Worm (Caenorhabditis elegans) whole organism, L4 larva: Measurements from ENCODE around the gene Y116A8C.30.
A peak's percentile ranks its signal among the peaks of the same experiment; 100 is the strongest.

Source experiments
- R02D3.7 ChIP-seq: fragments of 150-350 bp; sonication (generic microtip); optimal IDR thresholded peaks from 3 replicates; lab custom pipeline; 2014; ENCODE audit warnings: missing biosample characterization, missing genetic modification characterization
- Y105C5A.15 ChIP-seq: fragments of 200-800 bp; sonication (Bioruptor generic); IDR thresholded peaks from 2 replicates; pipeline ENCODE4 v1.3.6; 2022; ENCODE audit warnings: missing genetic modification characterization, missing compliant biosample characterization
- Y48G9A.11 ChIP-seq: fragments of 200-800 bp; sonication (Bioruptor generic); IDR thresholded peaks from 2 replicates; pipeline ENCODE4 v1.3.6; 2022; ENCODE audit warnings: missing genetic modification reagents, missing genetic modification characterization, missing compliant biosample characterization
- Y5F2A.4 ChIP-seq: fragments of 200-800 bp; sonication (Bioruptor generic); optimal IDR thresholded peaks from 2 replicates; lab custom pipeline; 2018; ENCODE audit warnings: mild to moderate bottlenecking, missing genetic modification characterization, missing compliant biosample characterization
- ZK337.2 ChIP-seq: fragments of 200-800 bp; sonication (Bioruptor generic); IDR thresholded peaks from 2 replicates; pipeline ENCODE4 v1.3.6; 2022; ENCODE audit warnings: missing genetic modification reagents, missing genetic modification characterization, missing compliant biosample characterization
- ama-1 ChIP-seq: fragments of 150-350 bp; optimal IDR thresholded peaks from 2 replicates; lab custom pipeline; 2014; ENCODE audit warnings: inconsistent platforms, mixed read lengths
- arid-1 ChIP-seq: fragments of 200-800 bp; sonication (Bioruptor generic); conservative IDR thresholded peaks from 2 replicates; pipeline ENCODE4 v1.3.6; 2022; ENCODE audit warnings: missing genetic modification reagents, missing genetic modification characterization, missing compliant biosample characterization
- ceh-20 ChIP-seq: fragments of 200-800 bp; sonication (Bioruptor generic); IDR thresholded peaks from 2 replicates; pipeline ENCODE4 v1.3.6; 2022; ENCODE audit warnings: missing genetic modification reagents, missing genetic modification characterization, missing compliant biosample characterization
- ceh-82 ChIP-seq: sonication (generic microtip); optimal IDR thresholded peaks from 2 replicates; lab custom pipeline; 2017; ENCODE audit warnings: missing biosample characterization, missing genetic modification characterization
- ctbp-1 ChIP-seq: fragments of 200-800 bp; sonication (Bioruptor generic); IDR thresholded peaks from 2 replicates; pipeline ENCODE4 v1.3.6; 2022; ENCODE audit warnings: missing genetic modification reagents, missing genetic modification characterization, missing compliant biosample characterization
- daf-12 ChIP-seq: fragments of 150-350 bp; optimal IDR thresholded peaks from 2 replicates; lab custom pipeline; 2014; ENCODE audit warnings: missing biosample characterization, missing genetic modification reagents, missing genetic modification characterization
- daf-16 ChIP-seq, 3 experiments: sonication (generic microtip); optimal IDR thresholded peaks; 2 replicates each; lab custom pipeline; 2016 to 2017; ENCODE audit warnings: missing genetic modification characterization in 3 of 3, missing genetic modification reagents in 3 of 3, mild to moderate bottlenecking in 2 of 3, missing compliant biosample characterization in 2 of 3, missing biosample characterization in 1 of 3, moderate library complexity in 1 of 3
- duxl-1 ChIP-seq: sonication (generic microtip); optimal IDR thresholded peaks from 2 replicates; lab custom pipeline; 2016; ENCODE audit warnings: mild to moderate bottlenecking, missing genetic modification characterization, moderate library complexity, missing compliant biosample characterization; ENCODE audit not compliant: poor library complexity
- egl-43 ChIP-seq: fragments of 200-800 bp; sonication (Bioruptor generic); IDR thresholded peaks from 2 replicates; pipeline ENCODE4 v1.3.6; 2022; ENCODE audit warnings: missing genetic modification reagents, missing genetic modification characterization, missing compliant biosample characterization
- fkh-10 ChIP-seq: fragments of 150-350 bp; optimal IDR thresholded peaks from 2 replicates; lab custom pipeline; 2014; ENCODE audit warnings: missing biosample characterization, missing genetic modification reagents, missing genetic modification characterization
- fos-1 ChIP-seq: fragments of 150-350 bp; optimal IDR thresholded peaks from 2 replicates; lab custom pipeline; 2014; ENCODE audit warnings: missing biosample characterization, missing genetic modification characterization
- gei-8 ChIP-seq: fragments of 200-800 bp; sonication (Bioruptor generic); optimal IDR thresholded peaks from 2 replicates; lab custom pipeline; 2018; ENCODE audit warnings: mild to moderate bottlenecking, missing genetic modification characterization, missing compliant biosample characterization
- jun-1 ChIP-seq: fragments of 150-350 bp; optimal IDR thresholded peaks from 2 replicates; lab custom pipeline; 2014; ENCODE audit warnings: missing biosample characterization, missing genetic modification reagents, missing genetic modification characterization
- lim-7 ChIP-seq: fragments of 200-800 bp; sonication (Bioruptor generic); IDR thresholded peaks from 2 replicates; pipeline ENCODE4 v1.3.6; 2022; ENCODE audit warnings: missing genetic modification characterization, missing compliant biosample characterization
- lin-38 ChIP-seq: fragments of 200-800 bp; sonication (Bioruptor generic); IDR thresholded peaks from 2 replicates; pipeline ENCODE4 v1.3.6; 2022; ENCODE audit warnings: missing genetic modification reagents, missing genetic modification characterization, missing compliant biosample characterization
- lin-39 ChIP-seq: fragments of 150-350 bp; optimal IDR thresholded peaks from 2 replicates; lab custom pipeline; 2014; ENCODE audit warnings: missing biosample characterization, missing genetic modification reagents, missing genetic modification characterization
- lir-3 ChIP-seq: sonication (generic microtip); optimal IDR thresholded peaks from 2 replicates; lab custom pipeline; 2016; ENCODE audit warnings: mild to moderate bottlenecking, missing genetic modification characterization, missing compliant biosample characterization
- lsy-2 ChIP-seq, 2 experiments: fragments of 150-350 bp in 1 of 2; sonication (generic microtip) in 1 of 2; optimal IDR thresholded peaks; 2 replicates each; lab custom pipeline; 2014 to 2017; ENCODE audit warnings: missing biosample characterization in 2 of 2, missing genetic modification characterization in 2 of 2
- madf-5 ChIP-seq, 2 experiments: fragments of 200-800 bp; sonication (Bioruptor generic); IDR thresholded peaks; 2 replicates each; pipeline ENCODE4 v1.3.6; 2022; ENCODE audit warnings: missing compliant biosample characterization in 2 of 2, missing genetic modification characterization in 2 of 2
- mes-2 ChIP-seq: sonication (generic microtip); optimal IDR thresholded peaks from 2 replicates; lab custom pipeline; 2016; ENCODE audit warnings: missing genotype, mild to moderate bottlenecking, missing genetic modification characterization, missing compliant biosample characterization; ENCODE audit not compliant: poor library complexity, severe bottlenecking
- mxl-2 ChIP-seq: fragments of 200-800 bp; sonication (Bioruptor generic); conservative IDR thresholded peaks from 2 replicates; pipeline ENCODE4 v1.3.6; 2022; ENCODE audit warnings: missing genetic modification reagents, missing genetic modification characterization, missing compliant biosample characterization
- nhr-10 ChIP-seq: fragments of 150-350 bp; optimal IDR thresholded peaks from 2 replicates; lab custom pipeline; 2014; ENCODE audit warnings: missing biosample characterization, missing genetic modification characterization
- nhr-102 ChIP-seq: sonication (generic microtip); optimal IDR thresholded peaks from 2 replicates; lab custom pipeline; 2016; ENCODE audit warnings: mild to moderate bottlenecking, missing genetic modification characterization, moderate library complexity, missing compliant biosample characterization
- nhr-237 ChIP-seq: sonication (generic microtip); optimal IDR thresholded peaks from 2 replicates; lab custom pipeline; 2017; ENCODE audit warnings: missing biosample characterization, missing genetic modification characterization
- nhr-25 ChIP-seq: sonication (generic microtip); optimal IDR thresholded peaks from 2 replicates; lab custom pipeline; 2017; ENCODE audit warnings: missing genetic modification characterization, mild to moderate bottlenecking, missing compliant biosample characterization, antibody characterized with exemption, moderate library complexity, borderline replicate concordance; ENCODE audit not compliant: insufficient read depth
- nhr-41 ChIP-seq: fragments of 200-800 bp; sonication (Bioruptor generic); IDR thresholded peaks from 2 replicates; pipeline ENCODE4 v1.3.6; 2022; ENCODE audit warnings: missing genetic modification reagents, missing genetic modification characterization, missing compliant biosample characterization
- nhr-42 ChIP-seq: fragments of 200-800 bp; sonication (Bioruptor generic); IDR thresholded peaks from 2 replicates; pipeline ENCODE4 v1.3.6; 2022; ENCODE audit warnings: missing genetic modification characterization, missing compliant biosample characterization
- nhr-48 ChIP-seq: sonication (generic microtip); optimal IDR thresholded peaks from 2 replicates; lab custom pipeline; 2016; ENCODE audit warnings: mild to moderate bottlenecking, missing genetic modification characterization, missing compliant biosample characterization
- pha-4 ChIP-seq, 2 experiments: fragments of 150-350 bp in 1 of 2; fragments of 200-800 bp in 1 of 2; sonication (Bioruptor generic) in 1 of 2; IDR thresholded peaks in 1 of 2; optimal IDR thresholded peaks in 1 of 2; 2 replicates each; pipeline versions ENCODE4 v1.3.6 to Lab custom; 2014 to 2022; ENCODE audit warnings: missing genetic modification characterization in 2 of 2, missing genetic modification reagents in 2 of 2, missing biosample characterization in 1 of 2, missing compliant biosample characterization in 1 of 2
- php-3 ChIP-seq: fragments of 200-800 bp; sonication (Bioruptor generic); IDR thresholded peaks from 2 replicates; pipeline ENCODE4 v1.3.6; 2022; ENCODE audit warnings: missing genetic modification reagents, missing genetic modification characterization, missing compliant biosample characterization
- pqm-1 ChIP-seq: sonication (generic microtip); optimal IDR thresholded peaks from 2 replicates; lab custom pipeline; 2017; ENCODE audit warnings: missing biosample characterization, missing genetic modification characterization
- rbr-2 ChIP-seq: sonication (generic microtip); optimal IDR thresholded peaks from 2 replicates; lab custom pipeline; 2016; ENCODE audit warnings: missing genotype, missing genetic modification characterization, missing compliant biosample characterization
- saeg-2 ChIP-seq: fragments of 200-800 bp; sonication (Bioruptor generic); IDR thresholded peaks from 2 replicates; pipeline ENCODE4 v1.3.6; 2022; ENCODE audit warnings: missing genetic modification reagents, missing genetic modification characterization, missing compliant biosample characterization
- set-16 ChIP-seq: fragments of 200-800 bp; sonication (Bioruptor generic); IDR thresholded peaks from 2 replicates; pipeline ENCODE4 v1.3.6; 2022; ENCODE audit warnings: missing genetic modification reagents, missing genetic modification characterization, missing compliant biosample characterization
- snpc-4 ChIP-seq: fragments of 150-350 bp; optimal IDR thresholded peaks from 2 replicates; lab custom pipeline; 2014; ENCODE audit warnings: missing biosample characterization, missing genetic modification characterization
- spr-1 ChIP-seq: sonication (generic microtip); optimal IDR thresholded peaks from 2 replicates; lab custom pipeline; 2016; ENCODE audit warnings: mild to moderate bottlenecking, missing genetic modification characterization, missing compliant biosample characterization
- tra-1 ChIP-seq: fragments of 200-800 bp; sonication (Bioruptor generic); IDR thresholded peaks from 2 replicates; pipeline ENCODE4 v1.3.6; 2022; ENCODE audit warnings: missing genetic modification reagents, missing genetic modification characterization, missing compliant biosample characterization
- unc-39 ChIP-seq: sonication (generic microtip); optimal IDR thresholded peaks from 2 replicates; lab custom pipeline; 2017; ENCODE audit warnings: missing biosample characterization, missing genetic modification characterization
- unc-62 ChIP-seq, 3 experiments: fragments of 150-350 bp in 1 of 3; sonication (generic microtip); optimal IDR thresholded peaks in 2 of 3; peaks in 1 of 3; 1 replicate in 1 of 3; 2 replicates in 2 of 3; lab custom pipeline; 2014 to 2017; ENCODE audit warnings: missing biosample characterization in 3 of 3, missing genetic modification characterization in 3 of 3, missing genetic modification reagents in 3 of 3, missing genotype in 1 of 3
- zag-1 ChIP-seq: fragments of 150-350 bp; optimal IDR thresholded peaks from 2 replicates; lab custom pipeline; 2014; ENCODE audit warnings: missing biosample characterization, missing genetic modification characterization
- zfp-3 ChIP-seq: fragments of 200-800 bp; sonication (Bioruptor generic); conservative IDR thresholded peaks from 2 replicates; pipeline ENCODE4 v1.3.6; 2022; ENCODE audit warnings: missing genetic modification reagents, missing genetic modification characterization, missing compliant biosample characterization
- zip-11 ChIP-seq: fragments of 200-800 bp; sonication (Bioruptor generic); IDR thresholded peaks from 2 replicates; pipeline ENCODE4 v1.3.6; 2022; ENCODE audit warnings: missing genetic modification characterization, missing compliant biosample characterization
- zip-2 ChIP-seq: fragments of 150-350 bp; optimal IDR thresholded peaks from 2 replicates; lab custom pipeline; 2014; ENCODE audit warnings: missing biosample characterization, missing genetic modification characterization
- ztf-11 ChIP-seq: fragments of 150-350 bp; optimal IDR thresholded peaks from 2 replicates; lab custom pipeline; 2014; ENCODE audit warnings: missing biosample characterization, missing genetic modification characterization
- ztf-7 ChIP-seq: fragments of 150-350 bp; optimal IDR thresholded peaks from 2 replicates; lab custom pipeline; 2014; ENCODE audit warnings: missing biosample characterization, missing genetic modification characterization

Y116A8C.30 gene

DNA sequence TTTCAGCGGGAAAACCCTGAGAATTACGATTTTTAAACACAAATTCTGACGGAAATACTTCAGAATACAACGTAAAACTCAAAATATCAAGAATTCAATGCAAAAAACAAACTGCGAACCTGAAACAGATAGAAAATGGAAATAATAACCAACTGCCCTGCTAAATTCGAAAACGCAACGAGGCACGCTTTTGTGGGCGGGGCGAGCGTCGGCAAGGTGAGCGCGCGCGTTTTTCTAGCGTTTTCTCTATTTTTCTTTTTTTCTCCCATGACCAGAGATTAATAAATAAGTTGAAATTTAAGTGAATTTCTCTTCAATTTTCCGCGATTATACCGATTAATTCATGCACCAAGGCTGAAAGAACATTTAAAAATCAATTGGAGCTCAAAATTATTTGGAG lies 15.1 kb upstream of the Y116A8C.30 start, which contains the start of gene uaf-2 (continued):
- TF ChIP-seq unc-62 (GFP tag; optimal IDR thresholded peaks at IDR 0.05 in 1 of 2; lab: Kevin White, UChicago) = peak in 1 of 2 experiments; percentile 1
- TF ChIP-seq unc-62 (tag; optimal IDR thresholded peaks at IDR 0.05; lab: Kevin White, UChicago) = no peak
- TF ChIP-seq lsy-2 (tag; optimal IDR thresholded peaks at IDR 0.05; lab: Kevin White, UChicago) = no peak
- no peak for TF ChIP-seq nhr-41 (GFP tag; lab: Robert Waterston, UW)
- no peak for TF ChIP-seq nhr-48 (tag; lab: Kevin White, UChicago)
- no peak for TF ChIP-seq daf-16 (GFP tag; optimal IDR thresholded peaks at IDR 0.05; lab: Kevin White, UChicago)
- peak; percentile 20 for TF ChIP-seq daf-16 (tag; optimal IDR thresholded peaks at IDR 0.05; lab: Kevin White, UChicago)
- TF ChIP-seq Y105C5A.15 (GFP tag; lab: Robert Waterston, UW) = no peak
- TF ChIP-seq unc-39 (tag; lab: Kevin White, UChicago) = no peak
- TF ChIP-seq zip-2 (tag; lab: Kevin White, UChicago) = no peak
- no peak for TF ChIP-seq duxl-1 (tag; lab: Kevin White, UChicago)
- TF ChIP-seq zag-1 (tag; lab: Kevin White, UChicago) = no peak
- no peak for TF ChIP-seq nhr-42 (GFP tag; lab: Robert Waterston, UW)
- TF ChIP-seq spr-1 (tag; lab: Kevin White, UChicago) = no peak
- TF ChIP-seq madf-5 (GFP tag; IDR thresholded peaks at IDR 0.05; lab: Robert Waterston, UW) = no peak
- peak; percentile 82 for TF ChIP-seq mes-2 (tag; lab: Kevin White, UChicago)
- TF ChIP-seq lir-3 = no peak
- peak; percentile 19; the same call in 1 of the 2 replicates for TF ChIP-seq pha-4 (GFP tag; IDR thresholded peaks at IDR 0.05; lab: Robert Waterston, UW)
- TF ChIP-seq pha-4 (tag; optimal IDR thresholded peaks at IDR 0.05; lab: Kevin White, UChicago) = no peak
- no peak for TF ChIP-seq gei-8
- no peak for TF ChIP-seq arid-1 (GFP tag; lab: Robert Waterston, UW)
- TF ChIP-seq nhr-102 (tag; lab: Kevin White, UChicago) = no peak
- TF ChIP-seq fos-1 (tag; lab: Kevin White, UChicago) = no peak
- no peak for TF ChIP-seq set-16 (GFP tag; lab: Robert Waterston, UW)
- TF ChIP-seq rbr-2 (tag; lab: Kevin White, UChicago) = peak; percentile 17
- TF ChIP-seq ZK337.2 (GFP tag; lab: Robert Waterston, UW) = no peak
- no peak for TF ChIP-seq snpc-4 (tag; lab: Kevin White, UChicago)
- no peak for TF ChIP-seq tra-1 (GFP tag; lab: Robert Waterston, UW)
- no peak for TF ChIP-seq ztf-7 (tag; lab: Kevin White, UChicago)
- TF ChIP-seq saeg-2 = no peak
- no peak for TF ChIP-seq Y5F2A.4 (GFP tag; lab: Kevin White, UChicago)
- TF ChIP-seq lin-39 (tag; lab: Kevin White, UChicago) = no peak
- no peak for TF ChIP-seq mxl-2
- TF ChIP-seq ztf-11 = no peak
- peak; percentile 25; the same call in 1 of the 2 replicates for TF ChIP-seq lin-38 (GFP tag; lab: Robert Waterston, UW)
- no peak for TF ChIP-seq ama-1 (lab: Kevin White, UChicago)
- no peak for TF ChIP-seq egl-43 (GFP tag; lab: Robert Waterston, UW)
- TF ChIP-seq pqm-1 (tag; lab: Kevin White, UChicago) = no peak
- no peak for TF ChIP-seq zip-11 (GFP tag; lab: Robert Waterston, UW)
- no peak for TF ChIP-seq zfp-3 (GFP tag; lab: Robert Waterston, UW)
- no peak for TF ChIP-seq nhr-10 (tag; lab: Kevin White, UChicago)
- no peak for TF ChIP-seq nhr-25
- TF ChIP-seq ctbp-1 (GFP tag; lab: Robert Waterston, UW) = no peak
- TF ChIP-seq ceh-82 (tag; lab: Kevin White, UChicago) = no peak
- no peak for TF ChIP-seq Y48G9A.11 (GFP tag; lab: Robert Waterston, UW)
- TF ChIP-seq lim-7 (GFP tag; lab: Robert Waterston, UW) = no peak
- TF ChIP-seq nhr-237 (tag; lab: Kevin White, UChicago) = no peak
- TF ChIP-seq daf-12 = no peak
- no peak for TF ChIP-seq php-3 (GFP tag; lab: Robert Waterston, UW)
- TF ChIP-seq fkh-10 (GFP tag; lab: Kevin White, UChicago) = no peak
- TF ChIP-seq jun-1 = no peak
- TF ChIP-seq ceh-20 (GFP tag; lab: Robert Waterston, UW) = no peak
- no peak for TF ChIP-seq R02D3.7 (tag; lab: Kevin White, UChicago)
